1 worm cellular context compared by ENCODE assay signal in the genomic region with DNA sequence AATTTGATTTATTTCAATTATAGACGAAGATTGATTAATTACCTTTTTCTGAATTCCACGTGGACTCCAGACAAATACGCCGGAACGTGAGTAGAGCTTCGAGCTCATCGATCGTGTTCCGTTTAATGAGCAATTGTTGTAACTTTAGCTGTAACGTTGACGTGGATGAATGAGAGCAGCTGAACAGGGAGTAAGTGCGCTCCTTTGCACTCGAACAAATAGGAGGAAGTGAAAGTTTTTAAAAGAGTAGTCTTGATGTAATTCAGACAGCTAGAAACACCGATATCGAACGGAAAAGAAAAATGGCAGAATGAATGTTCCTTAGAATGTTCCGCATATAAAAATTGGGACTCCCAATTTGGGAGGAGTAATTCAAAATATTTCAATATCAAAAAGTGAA.
A peak's percentile ranks its signal among the peaks of the same experiment; 100 is the strongest.
TF ChIP-seq lines count a peak whose summit lies in the region.

A gene (minus strand): TSS at position 148 of the 400 bp plus-strand sequence.

TF ChIP-seq in whole organism, L2 larva, 48 proteins besides CTCF, POLR2A, EP300 and RAD21 (continued from another document):
- no peak for TF ChIP-seq lin-39 (tag; optimal IDR thresholded peaks at IDR 0.05; lab: Kevin White, UChicago)
- no peak for TF ChIP-seq nhr-21 (tag; optimal IDR thresholded peaks at IDR 0.05; lab: Kevin White, UChicago)
- no peak for TF ChIP-seq mdl-1 (tag; optimal IDR thresholded peaks at IDR 0.05; lab: Kevin White, UChicago)
- peak; percentile 6 for TF ChIP-seq nhr-129 (tag; optimal IDR thresholded peaks at IDR 0.05; lab: Kevin White, UChicago)
